Worm (Caenorhabditis elegans) whole organism, mixed stage, embryonic: ENCODE measurements around the gene gcy-22.

Source experiments
- M03D4.4 ChIP-seq: sonication (generic microtip); optimal IDR thresholded peaks from 2 replicates; lab custom pipeline; 2017; ENCODE audit warnings: mild to moderate bottlenecking, missing genetic modification characterization, missing compliant biosample characterization
- bed-3 ChIP-seq: fragments of 200-800 bp; sonication (Bioruptor generic); optimal IDR thresholded peaks from 3 replicates; lab custom pipeline; 2018; ENCODE audit warnings: mild to moderate bottlenecking, missing genetic modification characterization, moderate library complexity, missing compliant biosample characterization
- ceh-43 ChIP-seq: fragments of 200-800 bp; sonication (Bioruptor generic); optimal IDR thresholded peaks from 2 replicates; lab custom pipeline; 2018; ENCODE audit warnings: mild to moderate bottlenecking, missing genetic modification characterization, moderate library complexity, missing compliant biosample characterization
- ceh-83 ChIP-seq: fragments of 200-800 bp; sonication (Bioruptor generic); optimal IDR thresholded peaks from 2 replicates; lab custom pipeline; 2018; ENCODE audit warnings: mild to moderate bottlenecking, missing genetic modification characterization, missing compliant biosample characterization
- ces-1 ChIP-seq: fragments of 150-350 bp; optimal IDR thresholded peaks from 2 replicates; lab custom pipeline; 2014; ENCODE audit warnings: missing biosample characterization, missing genetic modification reagents, missing genetic modification characterization
- drap-1 ChIP-seq: fragments of 200-800 bp; sonication (Bioruptor generic); optimal IDR thresholded peaks from 3 replicates; lab custom pipeline; 2018; ENCODE audit warnings: mild to moderate bottlenecking, missing genetic modification characterization, missing compliant biosample characterization
- flh-1 ChIP-seq: fragments of 200-800 bp; sonication (Bioruptor generic); optimal IDR thresholded peaks from 2 replicates; lab custom pipeline; 2018; ENCODE audit warnings: mild to moderate bottlenecking, missing genetic modification characterization, moderate library complexity, missing compliant biosample characterization
- hlh-1 ChIP-seq: fragments of 150-350 bp; optimal IDR thresholded peaks from 2 replicates; lab custom pipeline; 2014; ENCODE audit warnings: missing biosample characterization, missing genetic modification reagents, missing genetic modification characterization
- mab-5 ChIP-seq: fragments of 150-350 bp; optimal IDR thresholded peaks from 2 replicates; lab custom pipeline; 2014; ENCODE audit warnings: missing biosample characterization, missing genetic modification characterization
- mep-1 ChIP-seq: fragments of 150-350 bp; optimal IDR thresholded peaks from 2 replicates; lab custom pipeline; 2017; ENCODE audit warnings: missing biosample characterization, missing genetic modification reagents, missing genetic modification characterization, inconsistent platforms
- nhr-2 ChIP-seq: fragments of 150-350 bp; optimal IDR thresholded peaks from 2 replicates; lab custom pipeline; 2014; ENCODE audit warnings: missing biosample characterization, missing genetic modification characterization
- snpc-4 ChIP-seq: fragments of 150-350 bp; optimal IDR thresholded peaks from 2 replicates; lab custom pipeline; 2014; ENCODE audit warnings: missing biosample characterization, missing genetic modification characterization
- unc-39 ChIP-seq: fragments of 150-350 bp; optimal IDR thresholded peaks from 2 replicates; lab custom pipeline; 2014; ENCODE audit warnings: missing biosample characterization, missing genetic modification characterization
- zip-8 ChIP-seq: fragments of 150-350 bp; optimal IDR thresholded peaks from 2 replicates; lab custom pipeline; 2014; ENCODE audit warnings: missing biosample characterization, missing genetic modification characterization

gcy-22 gene

ce11 chrV:20770846-20771245 lies 54.0 kb downstream of the gcy-22 start:
- TF ChIP-seq zip-8 (no peak), nhr-2 (tag; lab: Kevin White, UChicago) (no peak), ceh-43 (GFP tag; lab: Kevin White, UChicago) (no peak), ceh-83 (no peak), M03D4.4 (tag; lab: Kevin White, UChicago) (no peak), mab-5 (tag; lab: Kevin White, UChicago) (no peak), mep-1 (tag; lab: Kevin White, UChicago) (no peak), hlh-1 (no peak), ces-1 (GFP tag; lab: Kevin White, UChicago) (no peak), unc-39 (no peak), bed-3 (GFP tag; lab: Kevin White, UChicago) (no peak), snpc-4 (tag; lab: Kevin White, UChicago) (no peak), flh-1 (GFP tag; lab: Kevin White, UChicago) (no peak), drap-1 (GFP tag; lab: Kevin White, UChicago) (no peak)
